Worm (Caenorhabditis elegans): Measurements from ENCODE around the gene cyp-13A3.

DNA sequence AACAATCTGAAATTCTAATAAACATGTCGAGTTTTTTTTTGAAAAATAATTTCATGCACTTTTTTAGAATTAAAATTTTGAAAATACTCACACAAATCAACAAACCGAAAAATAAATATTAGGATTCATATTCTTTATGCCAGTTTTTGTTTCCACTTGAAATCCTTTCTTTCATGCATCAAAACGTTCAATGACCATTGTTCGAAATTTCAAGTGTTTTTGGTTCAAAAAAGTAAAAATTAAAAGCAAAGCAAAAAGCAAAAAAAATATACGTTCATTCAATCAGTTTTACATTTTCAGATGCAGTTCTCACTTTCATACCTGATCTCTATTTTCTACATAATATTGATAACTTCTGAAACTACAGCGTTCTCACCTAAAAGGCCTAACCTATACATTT lies 39.4 kb downstream of the cyp-13A3 start, which contains the start of gene ZK1321.1:
- no peak for TF ChIP-seq flt-1 (GFP tag; IDR thresholded peaks at IDR 0.05)
- TF ChIP-seq ceh-36 (tag; optimal IDR thresholded peaks at IDR 0.05): no peak
- TF ChIP-seq ama-1 (optimal IDR thresholded peaks at IDR 0.05): no peak
- TF ChIP-seq tbx-11 (GFP tag; IDR thresholded peaks at IDR 0.05): no peak

Data from whole organism, early embryonic.